Worm (Caenorhabditis elegans): ENCODE data around the gene C05C12.4.

- TF ChIP-seq ama-1 (optimal IDR thresholded peaks at IDR 0.05) (no peak), ama-1 (GFP tag; optimal IDR thresholded peaks at IDR 0.05) (no peak), ztf-18 (tag; optimal IDR thresholded peaks at IDR 0.05) (no peak), ztf-25 (GFP tag; IDR thresholded peaks at IDR 0.05) (no peak), egl-44 (GFP tag; IDR thresholded peaks at IDR 0.05) (no peak), let-526 (GFP tag; IDR thresholded peaks at IDR 0.05) (no peak), K11D2.4 (GFP tag; IDR thresholded peaks at IDR 0.05) (no peak), fkh-3 (tag; optimal IDR thresholded peaks at IDR 0.05) (no peak), pha-4 (tag; optimal IDR thresholded peaks at IDR 0.05) (no peak)
Observed at ce11 chrIV:11261535-11261934, 13.7 kb upstream of the C05C12.4 start, which contains the start of gene F54D1.1.
